Fruit fly (Drosophila melanogaster) whole organism, wandering third instar larva: ENCODE measurements around the gene CG2211.
A peak's percentile ranks its signal among the peaks of the same experiment; 100 is the strongest.

Experiments
- CG32264 ChIP-seq: fragments of 200-800 bp; sonication (Bioruptor generic); optimal IDR thresholded peaks from 2 replicates; lab custom pipeline; 2016; ENCODE audit warnings: missing biosample characterization, missing genetic modification characterization
- CG9705 ChIP-seq: fragments of 200-800 bp; sonication (Bioruptor generic); optimal IDR thresholded peaks from 2 replicates; lab custom pipeline; 2018; ENCODE audit warnings: missing biosample characterization, mild to moderate bottlenecking, missing genetic modification characterization
- CrebA ChIP-seq: fragments of 200-800 bp; sonication (Bioruptor generic); optimal IDR thresholded peaks from 2 replicates; lab custom pipeline; 2016; ENCODE audit warnings: missing biosample characterization, mild to moderate bottlenecking, missing genetic modification characterization, borderline replicate concordance
- Dfd ChIP-seq: fragments of >200 bp; optimal IDR thresholded peaks from 2 replicates; lab custom pipeline; 2017; ENCODE audit warnings: missing biosample characterization, missing genetic modification characterization
- Dif ChIP-seq: fragments of 200-275, 200-300 bp; sonication (Bioruptor generic); optimal IDR thresholded peaks from 2 replicates; lab custom pipeline; 2018; ENCODE audit warnings: missing biosample characterization, missing genetic modification characterization; ENCODE audit not compliant: partially characterized antibody
- GATAd ChIP-seq: sonication (Bioruptor generic); optimal IDR thresholded peaks from 2 replicates; lab custom pipeline; 2016; ENCODE audit warnings: missing biosample characterization, missing genetic modification characterization
- HLH106 ChIP-seq: fragments of 200-800 bp; optimal IDR thresholded peaks from 3 replicates; lab custom pipeline; 2019; ENCODE audit warnings: missing biosample characterization, mild to moderate bottlenecking, missing genetic modification characterization, moderate library complexity
- Hnf4 ChIP-seq: fragments of 200-800 bp; sonication (Bioruptor generic); optimal IDR thresholded peaks from 2 replicates; lab custom pipeline; 2016; ENCODE audit warnings: missing biosample characterization, mild to moderate bottlenecking, missing genetic modification characterization
- Hr78 ChIP-seq: fragments of >200 bp; optimal IDR thresholded peaks from 2 replicates; lab custom pipeline; 2017; ENCODE audit warnings: missing biosample characterization, missing genetic modification characterization
- Hr83 ChIP-seq: fragments of 200-300 bp; sonication (Bioruptor generic); optimal IDR thresholded peaks from 2 replicates; lab custom pipeline; 2016; ENCODE audit warnings: missing biosample characterization, mild to moderate bottlenecking, missing genetic modification characterization, moderate library complexity; ENCODE audit not compliant: poor library complexity, severe bottlenecking
- Jra ChIP-seq: sonication (Bioruptor generic); optimal IDR thresholded peaks from 2 replicates; lab custom pipeline; 2016; ENCODE audit warnings: missing biosample characterization, missing genetic modification characterization
- Myc ChIP-seq: fragments of >200 bp; optimal IDR thresholded peaks from 2 replicates; lab custom pipeline; 2017
- N ChIP-seq: fragments of >200 bp; optimal IDR thresholded peaks from 2 replicates; lab custom pipeline; 2018; ENCODE audit warnings: missing biosample characterization, missing external identifiers, missing genetic modification characterization
- OdsH ChIP-seq: fragments of 200-800 bp; sonication (Bioruptor generic); optimal IDR thresholded peaks from 2 replicates; lab custom pipeline; 2016; ENCODE audit warnings: missing biosample characterization, mild to moderate bottlenecking, missing genetic modification characterization
- Rel ChIP-seq, 2 experiments: fragments of 200-800 bp; sonication (Bioruptor generic) in 1 of 2; optimal IDR thresholded peaks; 2 replicates in 1 of 2; 3 replicates in 1 of 2; lab custom pipeline; 2016 to 2019; ENCODE audit warnings: mild to moderate bottlenecking in 2 of 2, missing biosample characterization in 2 of 2, missing genetic modification characterization in 2 of 2, moderate library complexity in 1 of 2
- Sp1 ChIP-seq: fragments of 200-800 bp; sonication (Bioruptor generic); optimal IDR thresholded peaks from 3 replicates; lab custom pipeline; 2019; ENCODE audit warnings: missing biosample characterization, mild to moderate bottlenecking, missing genetic modification characterization, moderate library complexity
- Vsx2 ChIP-seq: fragments of 200-300, 225-300 bp; sonication (Bioruptor generic); optimal IDR thresholded peaks from 2 replicates; lab custom pipeline; 2018; ENCODE audit warnings: missing biosample characterization, missing genetic modification characterization; ENCODE audit not compliant: partially characterized antibody
- br ChIP-seq: fragments of 200-800 bp; sonication (Bioruptor generic); optimal IDR thresholded peaks from 2 replicates; lab custom pipeline; 2016; ENCODE audit warnings: missing biosample characterization, missing genetic modification characterization
- brk ChIP-seq: fragments of 200-800 bp; sonication (Bioruptor generic); optimal IDR thresholded peaks from 2 replicates; lab custom pipeline; 2016; ENCODE audit warnings: missing biosample characterization, mild to moderate bottlenecking, missing genetic modification characterization
- dl ChIP-seq, 2 experiments: fragments of 175-275, 200-275 bp in 1 of 2; fragments of 200-275 bp in 1 of 2; sonication (Bioruptor generic); optimal IDR thresholded peaks; lab custom pipeline; 2018; ENCODE audit warnings: mild to moderate bottlenecking in 2 of 2, missing biosample characterization in 2 of 2, missing genetic modification characterization in 2 of 2, moderate library complexity in 2 of 2; ENCODE audit not compliant: partially characterized antibody in 2 of 2, insufficient read depth in 1 of 2
- dmrt93B ChIP-seq: fragments of 200-800 bp; sonication (Bioruptor generic); optimal IDR thresholded peaks from 2 replicates; lab custom pipeline; 2018; ENCODE audit warnings: missing biosample characterization, mild to moderate bottlenecking, missing genetic modification characterization
- dsf ChIP-seq: sonication (Bioruptor generic); optimal IDR thresholded peaks from 2 replicates; lab custom pipeline; 2016; ENCODE audit warnings: missing biosample characterization, missing genetic modification characterization, borderline replicate concordance
- ey ChIP-seq: fragments of 200-800 bp; sonication (Bioruptor generic); optimal IDR thresholded peaks from 2 replicates; lab custom pipeline; 2016; ENCODE audit warnings: missing biosample characterization, missing genetic modification characterization
- foxo ChIP-seq, 2 experiments: fragments of 200-800 bp; sonication (Bioruptor generic); optimal IDR thresholded peaks; 2 replicates in 1 of 2; 3 replicates in 1 of 2; lab custom pipeline; 2016 to 2017; ENCODE audit warnings: missing biosample characterization in 2 of 2, missing genetic modification characterization in 2 of 2
- fru ChIP-seq: fragments of 200-800 bp; sonication (Bioruptor generic); optimal IDR thresholded peaks from 3 replicates; lab custom pipeline; 2016; ENCODE audit warnings: missing biosample characterization, mild to moderate bottlenecking, missing genetic modification characterization
- h ChIP-seq: fragments of 200-800 bp; sonication (Bioruptor generic); optimal IDR thresholded peaks from 3 replicates; lab custom pipeline; 2016; ENCODE audit warnings: missing biosample characterization, mild to moderate bottlenecking, missing genetic modification characterization
- jim ChIP-seq: fragments of 175-275, 200-325 bp; sonication (Bioruptor generic); optimal IDR thresholded peaks from 2 replicates; lab custom pipeline; 2016; ENCODE audit warnings: missing biosample characterization, mild to moderate bottlenecking, missing genetic modification characterization
- pan ChIP-seq: fragments of >200 bp; optimal IDR thresholded peaks from 2 replicates; lab custom pipeline; 2017
- psq ChIP-seq: fragments of 200-800 bp; sonication (Bioruptor generic); optimal IDR thresholded peaks from 3 replicates; lab custom pipeline; 2017; ENCODE audit warnings: missing biosample characterization, mild to moderate bottlenecking, missing genetic modification characterization, moderate library complexity
- rgr ChIP-seq: fragments of 200-800 bp; sonication (Bioruptor generic); optimal IDR thresholded peaks from 3 replicates; lab custom pipeline; 2016; ENCODE audit warnings: missing biosample characterization, mild to moderate bottlenecking, missing genetic modification characterization
- sage ChIP-seq: fragments of 200-800 bp; sonication (Bioruptor generic); optimal IDR thresholded peaks from 2 replicates; lab custom pipeline; 2016; ENCODE audit warnings: missing biosample characterization, mild to moderate bottlenecking, missing genetic modification characterization
- sv ChIP-seq: fragments of 200-800 bp; sonication (Bioruptor generic); optimal IDR thresholded peaks from 3 replicates; lab custom pipeline; 2016; ENCODE audit warnings: missing biosample characterization, missing genetic modification characterization
- tai ChIP-seq: sonication (Bioruptor generic); optimal IDR thresholded peaks from 2 replicates; lab custom pipeline; 2016; ENCODE audit warnings: missing biosample characterization, missing genetic modification characterization
- usp ChIP-seq: fragments of >200 bp; optimal IDR thresholded peaks from 2 replicates; lab custom pipeline; 2017; ENCODE audit warnings: missing biosample characterization, missing genetic modification characterization
- woc ChIP-seq: sonication (Bioruptor generic); optimal IDR thresholded peaks from 2 replicates; lab custom pipeline; 2016; ENCODE audit warnings: missing biosample characterization, mild to moderate bottlenecking, missing genetic modification characterization

CG2211 gene

dm6 chr3L:1320931-1321556, 14.1 kb downstream of the CG2211 start:
- TF ChIP-seq Hnf4 (peak; percentile 56), fru (peak; percentile 59), br (GFP tag; lab: Kevin White, UChicago) (peak; percentile 62), Rel (GFP tag; optimal IDR thresholded peaks at IDR 0.05; lab: Kevin White, UChicago) (peak; percentile 44), Rel (tag; optimal IDR thresholded peaks at IDR 0.05; lab: Kevin White, UChicago) (peak; percentile 48), Sp1 (GFP tag; lab: Kevin White, UChicago) (peak; percentile 32), sage (GFP tag; lab: Kevin White, UChicago) (peak; percentile 75), Dfd (GFP tag; lab: Kevin White, UChicago) (no peak), ey (GFP tag; lab: Kevin White, UChicago) (no peak), OdsH (GFP tag; lab: Kevin White, UChicago) (peak; percentile 58), psq (GFP tag; lab: Kevin White, UChicago) (peak; percentile 53), CG32264 (peak; percentile 30), rgr (GFP tag; lab: Kevin White, UChicago) (peak; percentile 41), Hr83 (GFP tag; lab: Kevin White, UChicago) (peak; percentile 63), sv (no peak), usp (GFP tag; lab: Kevin White, UChicago) (no peak), Jra (GFP tag; lab: Kevin White, UChicago) (peak; percentile 94), h (GFP tag; lab: Kevin White, UChicago) (peak; percentile 71)
- TF ChIP-seq, all 38 proteins: peak for 13

- TF ChIP-seq ey (GFP tag; lab: Kevin White, UChicago) (peak; percentile 52), dsf (GFP tag; lab: Kevin White, UChicago) (no peak), h (GFP tag; lab: Kevin White, UChicago) (peak; percentile 39), sage (GFP tag; lab: Kevin White, UChicago) (no peak), psq (GFP tag; lab: Kevin White, UChicago) (no peak), N (GFP tag; lab: Kevin White, UChicago) (no peak), pan (lab: Kevin White, UChicago) (no peak), dl (GFP tag; optimal IDR thresholded peaks at IDR 0.05; lab: Kevin White, UChicago; ENCODE audit: insufficient read depth in 1 of 2, partially characterized antibody in 2 of 2) (no peak), br (GFP tag; lab: Kevin White, UChicago) (peak; percentile 20), sv (no peak), Sp1 (GFP tag; lab: Kevin White, UChicago) (no peak), HLH106 (tag; lab: Kevin White, UChicago) (peak; percentile 6), CG9705 (no peak), foxo (GFP tag; optimal IDR thresholded peaks at IDR 0.05; lab: Kevin White, UChicago) (peak in 1 of 2 experiments; percentile 55), Hr83 (GFP tag; lab: Kevin White, UChicago) (no peak), fru (peak; percentile 30), brk (GFP tag; lab: Kevin White, UChicago) (no peak), rgr (GFP tag; lab: Kevin White, UChicago) (peak; percentile 19), Hr78 (GFP tag; lab: Kevin White, UChicago) (peak; percentile 5)
- TF ChIP-seq, all 38 proteins: peak for 8
Measured at dm6 chr3L:1320230-1320930, 14.8 kb downstream of the CG2211 start.

dm6 chr3L:1319097-1319725, 15.9 kb downstream of the CG2211 start:
- TF ChIP-seq Dif (GFP tag; lab: Kevin White, UChicago): peak; percentile 38
- TF ChIP-seq pan (lab: Kevin White, UChicago): no peak
- peak; percentile 94 for TF ChIP-seq CG32264
- no peak for TF ChIP-seq tai (GFP tag; lab: Kevin White, UChicago)
- TF ChIP-seq Hr78 (GFP tag; lab: Kevin White, UChicago): no peak
- peak; percentile 97 for TF ChIP-seq woc (GFP tag; lab: Kevin White, UChicago)
- peak; percentile 86 for TF ChIP-seq CG9705
- TF ChIP-seq sv: peak; percentile 49
- no peak for TF ChIP-seq Dfd (GFP tag; lab: Kevin White, UChicago)
- peak; percentile 94 for TF ChIP-seq Jra (GFP tag; lab: Kevin White, UChicago)
- TF ChIP-seq Hnf4: peak; percentile 97
- peak; percentile 98 for TF ChIP-seq ey (GFP tag; lab: Kevin White, UChicago)
- TF ChIP-seq Vsx2 (GFP tag; lab: Kevin White, UChicago): no peak
- peak; percentile 92 for TF ChIP-seq dmrt93B (GFP tag; lab: Kevin White, UChicago)
- TF ChIP-seq foxo (GFP tag; optimal IDR thresholded peaks at IDR 0.05; lab: Kevin White, UChicago): peak; percentile 93 to 98
- TF ChIP-seq Sp1 (GFP tag; lab: Kevin White, UChicago): peak; percentile 97
- TF ChIP-seq dl (GFP tag; optimal IDR thresholded peaks at IDR 0.05; lab: Kevin White, UChicago; ENCODE audit: insufficient read depth in 1 of 2, partially characterized antibody in 2 of 2): no peak
- no peak for TF ChIP-seq N (GFP tag; lab: Kevin White, UChicago)
- peak; percentile 98 for TF ChIP-seq fru
- TF ChIP-seq sage (GFP tag; lab: Kevin White, UChicago): no peak
- no peak for TF ChIP-seq jim (GFP tag; lab: Kevin White, UChicago)
- TF ChIP-seq br (GFP tag; lab: Kevin White, UChicago): peak; percentile 98
- peak; percentile 95 for TF ChIP-seq Rel (GFP tag; optimal IDR thresholded peaks at IDR 0.05; lab: Kevin White, UChicago)
- TF ChIP-seq Rel (tag; optimal IDR thresholded peaks at IDR 0.05; lab: Kevin White, UChicago): peak; percentile 79
- TF ChIP-seq h (GFP tag; lab: Kevin White, UChicago): peak; percentile 98
- TF ChIP-seq psq (GFP tag; lab: Kevin White, UChicago): peak; percentile 96
- TF ChIP-seq rgr (GFP tag; lab: Kevin White, UChicago): peak; percentile 97
- TF ChIP-seq dsf (GFP tag; lab: Kevin White, UChicago): peak; percentile 88
- TF ChIP-seq Myc (lab: Kevin White, UChicago): no peak
- TF ChIP-seq GATAd (GFP tag; lab: Kevin White, UChicago): peak; percentile 76
- peak; percentile 96 for TF ChIP-seq HLH106 (tag; lab: Kevin White, UChicago)
- TF ChIP-seq CrebA: no peak
- no peak for TF ChIP-seq usp (GFP tag; lab: Kevin White, UChicago)
- TF ChIP-seq OdsH (GFP tag; lab: Kevin White, UChicago): peak; percentile 97
